Worm (Caenorhabditis elegans) whole organism, L2 larva: ENCODE measurements around the gene F13A7.11.

Source experiments
- C34F6.9 ChIP-seq: fragments of 150-350 bp; optimal IDR thresholded peaks from 2 replicates; lab custom pipeline; 2014; ENCODE audit warnings: missing biosample characterization, missing genetic modification characterization
- F13H6.1 ChIP-seq: sonication (generic microtip); optimal IDR thresholded peaks from 2 replicates; lab custom pipeline; 2016; ENCODE audit warnings: missing genetic modification characterization, missing compliant biosample characterization
- R02D3.7 ChIP-seq: fragments of 150-350 bp; optimal IDR thresholded peaks from 2 replicates; lab custom pipeline; 2014; ENCODE audit warnings: missing biosample characterization, missing genetic modification characterization
- Y55F3AM.14 ChIP-seq: fragments of 200-800 bp; sonication (Bioruptor generic); optimal IDR thresholded peaks from 2 replicates; lab custom pipeline; 2018; ENCODE audit warnings: mild to moderate bottlenecking, missing genetic modification characterization, missing compliant biosample characterization
- ZK546.5 ChIP-seq: sonication (generic microtip); optimal IDR thresholded peaks from 2 replicates; lab custom pipeline; 2017; ENCODE audit warnings: missing biosample characterization, missing genetic modification characterization
- alr-1 ChIP-seq: fragments of 150-350 bp; optimal IDR thresholded peaks from 2 replicates; lab custom pipeline; 2014; ENCODE audit warnings: missing biosample characterization, missing genetic modification characterization
- ama-1 ChIP-seq: fragments of 150-350 bp; optimal IDR thresholded peaks from 2 replicates; lab custom pipeline; 2018; ENCODE audit warnings: inconsistent platforms
- blmp-1 ChIP-seq: sonication (generic microtip); optimal IDR thresholded peaks from 2 replicates; lab custom pipeline; 2017; ENCODE audit warnings: missing genetic modification characterization, mild to moderate bottlenecking, missing compliant biosample characterization, antibody characterized with exemption, moderate library complexity; ENCODE audit not compliant: insufficient read depth
- ceh-16 ChIP-seq: fragments of 150-350 bp; optimal IDR thresholded peaks from 2 replicates; lab custom pipeline; 2014; ENCODE audit warnings: missing biosample characterization, missing genetic modification characterization
- ceh-82 ChIP-seq: fragments of 150-350 bp; optimal IDR thresholded peaks from 2 replicates; lab custom pipeline; 2014; ENCODE audit warnings: missing biosample characterization, missing genetic modification characterization
- crh-2 ChIP-seq: sonication (generic microtip); optimal IDR thresholded peaks from 2 replicates; lab custom pipeline; 2017; ENCODE audit warnings: missing biosample characterization, missing genetic modification characterization
- dmd-4 ChIP-seq: sonication (generic microtip); optimal IDR thresholded peaks from 2 replicates; lab custom pipeline; 2017; ENCODE audit warnings: missing biosample characterization, missing genetic modification characterization
- egl-27 ChIP-seq: sonication (generic microtip); optimal IDR thresholded peaks from 3 replicates; lab custom pipeline; 2017; ENCODE audit warnings: missing biosample characterization, missing genetic modification reagents, missing genetic modification characterization
- elt-3 ChIP-seq: sonication (generic microtip); optimal IDR thresholded peaks from 2 replicates; lab custom pipeline; 2017; ENCODE audit warnings: missing biosample characterization, missing genetic modification characterization
- fos-1 ChIP-seq: fragments of 150-350 bp; optimal IDR thresholded peaks from 2 replicates; lab custom pipeline; 2014; ENCODE audit warnings: missing biosample characterization, missing genetic modification characterization
- gmeb-1 ChIP-seq: fragments of 150-350 bp; optimal IDR thresholded peaks from 2 replicates; lab custom pipeline; 2014; ENCODE audit warnings: missing biosample characterization, missing genetic modification characterization
- lin-11 ChIP-seq: fragments of 150-350 bp; sonication (generic microtip); optimal IDR thresholded peaks from 2 replicates; lab custom pipeline; 2014; ENCODE audit warnings: missing biosample characterization, missing genetic modification characterization, inconsistent platforms, mixed read lengths
- lin-13 ChIP-seq: fragments of 150-350 bp; optimal IDR thresholded peaks from 2 replicates; lab custom pipeline; 2014; ENCODE audit warnings: missing biosample characterization, missing genetic modification reagents, missing genetic modification characterization
- lin-39 ChIP-seq: fragments of 150-350 bp; optimal IDR thresholded peaks from 2 replicates; lab custom pipeline; 2014; ENCODE audit warnings: missing biosample characterization, missing genetic modification reagents, missing genetic modification characterization
- lsy-2 ChIP-seq, 2 experiments: fragments of 150-350 bp in 1 of 2; sonication (generic microtip) in 1 of 2; optimal IDR thresholded peaks; 2 replicates each; lab custom pipeline; 2014 to 2017; ENCODE audit warnings: missing biosample characterization in 2 of 2, missing genetic modification characterization in 2 of 2
- mab-5 ChIP-seq: fragments of 150-350 bp; optimal IDR thresholded peaks from 2 replicates; lab custom pipeline; 2014; ENCODE audit warnings: missing biosample characterization, missing genetic modification characterization
- mdl-1 ChIP-seq, 2 experiments: fragments of 150-350 bp in 1 of 2; sonication (generic microtip) in 1 of 2; optimal IDR thresholded peaks; 2 replicates each; lab custom pipeline; 2017; ENCODE audit warnings: missing biosample characterization in 2 of 2, missing genetic modification characterization in 2 of 2
- nhr-10 ChIP-seq: sonication (generic microtip); optimal IDR thresholded peaks from 2 replicates; lab custom pipeline; 2017; ENCODE audit warnings: missing biosample characterization, missing genetic modification characterization
- nhr-11 ChIP-seq: fragments of 150-350 bp; optimal IDR thresholded peaks from 2 replicates; lab custom pipeline; 2014; ENCODE audit warnings: missing biosample characterization, missing genetic modification characterization
- nhr-12 ChIP-seq: fragments of 150-350 bp; optimal IDR thresholded peaks from 2 replicates; lab custom pipeline; 2014; ENCODE audit warnings: missing biosample characterization, missing genetic modification characterization
- nhr-129 ChIP-seq: fragments of 150-350 bp; optimal IDR thresholded peaks from 2 replicates; lab custom pipeline; 2014; ENCODE audit warnings: missing biosample characterization, missing genetic modification characterization
- nhr-21 ChIP-seq: fragments of 150-350 bp; optimal IDR thresholded peaks from 2 replicates; lab custom pipeline; 2014; ENCODE audit warnings: missing biosample characterization, missing genetic modification characterization
- nhr-23 ChIP-seq: fragments of 150-350 bp; optimal IDR thresholded peaks from 2 replicates; lab custom pipeline; 2014; ENCODE audit warnings: missing biosample characterization, missing genetic modification reagents, missing genetic modification characterization
- nhr-237 ChIP-seq: fragments of 150-350 bp; optimal IDR thresholded peaks from 2 replicates; lab custom pipeline; 2014; ENCODE audit warnings: missing biosample characterization, missing genetic modification characterization
- nhr-25 ChIP-seq: fragments of 150-350 bp; sonication (generic microtip); optimal IDR thresholded peaks from 3 replicates; lab custom pipeline; 2014; ENCODE audit warnings: missing biosample characterization, missing genetic modification characterization
- nhr-6 ChIP-seq: fragments of 150-350 bp; optimal IDR thresholded peaks from 2 replicates; lab custom pipeline; 2014; ENCODE audit warnings: missing biosample characterization, missing genetic modification characterization
- nhr-77 ChIP-seq: fragments of 150-350 bp; optimal IDR thresholded peaks from 2 replicates; lab custom pipeline; 2014; ENCODE audit warnings: missing biosample characterization, missing genetic modification characterization
- peb-1 ChIP-seq: fragments of 150-350 bp; optimal IDR thresholded peaks from 2 replicates; lab custom pipeline; 2014; ENCODE audit warnings: missing biosample characterization, missing genetic modification characterization
- sem-4 ChIP-seq: fragments of 150-350 bp; optimal IDR thresholded peaks from 2 replicates; lab custom pipeline; 2014; ENCODE audit warnings: missing biosample characterization, missing genetic modification reagents, missing genetic modification characterization
- skn-1 ChIP-seq: sonication (generic microtip); optimal IDR thresholded peaks from 2 replicates; lab custom pipeline; 2017; ENCODE audit warnings: missing biosample characterization, missing genetic modification characterization
- sma-3 ChIP-seq: sonication (generic microtip); optimal IDR thresholded peaks from 2 replicates; lab custom pipeline; 2016; ENCODE audit warnings: missing genetic modification reagents, missing genetic modification characterization, missing compliant biosample characterization
- snpc-4 ChIP-seq: fragments of 150-350 bp; optimal IDR thresholded peaks from 2 replicates; lab custom pipeline; 2014; ENCODE audit warnings: missing biosample characterization, missing genetic modification characterization
- unc-39 ChIP-seq: fragments of 150-350 bp; optimal IDR thresholded peaks from 2 replicates; lab custom pipeline; 2014; ENCODE audit warnings: missing biosample characterization, missing genetic modification characterization
- unc-55 ChIP-seq: fragments of 150-350 bp; sonication (generic microtip); optimal IDR thresholded peaks from 3 replicates; lab custom pipeline; 2014; ENCODE audit warnings: missing biosample characterization, missing genetic modification reagents, missing genetic modification characterization
- unc-62 ChIP-seq: fragments of 150-350 bp; optimal IDR thresholded peaks from 2 replicates; lab custom pipeline; 2014; ENCODE audit warnings: missing biosample characterization, missing genetic modification reagents, missing genetic modification characterization
- zag-1 ChIP-seq: fragments of 150-350 bp; optimal IDR thresholded peaks from 2 replicates; lab custom pipeline; 2014; ENCODE audit warnings: missing biosample characterization, missing genetic modification characterization
- ztf-1 ChIP-seq: fragments of 200-800 bp; sonication (Bioruptor generic); conservative IDR thresholded peaks from 2 replicates; pipeline ENCODE4 v1.3.6; 2022; ENCODE audit warnings: missing genetic modification characterization, missing compliant biosample characterization
- ztf-11 ChIP-seq: sonication (generic microtip); optimal IDR thresholded peaks from 2 replicates; lab custom pipeline; 2017; ENCODE audit warnings: missing biosample characterization, missing genetic modification characterization
- ztf-4 ChIP-seq: fragments of 150-350 bp; optimal IDR thresholded peaks from 2 replicates; lab custom pipeline; 2014; ENCODE audit warnings: missing biosample characterization, missing genetic modification characterization

Gene F13A7.11

DNA sequence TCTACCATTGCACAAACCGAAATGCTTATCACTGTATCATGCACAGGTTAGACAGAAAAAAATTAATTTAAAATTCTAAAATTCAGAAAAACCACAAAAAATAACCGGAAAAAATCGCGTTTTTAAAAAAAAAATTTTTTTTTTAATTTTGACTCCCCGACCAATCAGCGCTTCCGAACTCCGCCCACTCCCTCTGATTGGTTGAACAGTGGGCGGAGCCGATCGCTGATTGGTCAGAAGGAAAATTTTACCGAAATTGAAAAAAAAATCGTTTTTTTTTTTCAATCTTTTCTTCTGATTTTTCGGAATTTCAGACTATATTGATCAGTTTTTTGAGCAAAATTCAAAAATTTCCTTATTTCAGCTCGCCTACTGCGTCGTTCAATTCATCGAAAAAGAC, 33.8 kb downstream of the F13A7.11 start:
- TF ChIP-seq ztf-4 (tag; lab: Kevin White, UChicago) (no peak), sma-3 (GFP tag; lab: Kevin White, UChicago) (no peak), sem-4 (tag; lab: Kevin White, UChicago) (no peak), lin-13 (no peak), dmd-4 (tag; lab: Kevin White, UChicago) (no peak)

DNA sequence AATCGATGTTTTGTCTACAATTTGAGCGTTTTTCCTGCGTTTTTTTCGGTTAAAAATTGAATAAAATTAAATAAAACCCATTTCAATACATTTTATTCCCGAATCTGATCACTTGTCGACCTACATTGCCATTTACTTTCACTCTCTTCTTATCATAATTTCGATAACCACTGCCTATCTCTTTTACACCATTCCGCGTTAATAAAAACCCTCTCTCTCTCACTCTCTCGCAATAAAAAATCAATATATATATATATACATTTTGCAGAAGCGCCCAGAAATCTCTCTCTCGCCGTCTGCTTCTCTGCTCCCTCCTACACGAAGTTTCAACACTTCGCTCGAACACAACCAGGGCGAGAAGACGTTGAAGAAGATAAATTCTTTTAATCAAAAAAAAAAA, 37.9 kb downstream of the F13A7.11 start, which contains the start of gene pptr-1:
Gene pptr-1, plus strand, starts transcription at position 269 of the 400 bp plus-strand sequence.
- no peak for TF ChIP-seq nhr-12
- peak; percentile 86 for TF ChIP-seq blmp-1 (tag; lab: Kevin White, UChicago)
- peak; percentile 12 for TF ChIP-seq crh-2 (tag; lab: Kevin White, UChicago)
- TF ChIP-seq skn-1 (tag; lab: Kevin White, UChicago), result no peak
- TF ChIP-seq ztf-11 (tag; lab: Kevin White, UChicago), result no peak
- TF ChIP-seq alr-1 (tag; lab: Kevin White, UChicago), result no peak
- TF ChIP-seq zag-1 (tag; lab: Kevin White, UChicago), result no peak
- TF ChIP-seq ztf-4 (tag; lab: Kevin White, UChicago), result no peak
- TF ChIP-seq fos-1 (tag; lab: Kevin White, UChicago), result peak; percentile 70
- TF ChIP-seq nhr-11 (tag; lab: Kevin White, UChicago), result no peak
- TF ChIP-seq elt-3, result no peak
- TF ChIP-seq, all 48 proteins: peak for 3

DNA sequence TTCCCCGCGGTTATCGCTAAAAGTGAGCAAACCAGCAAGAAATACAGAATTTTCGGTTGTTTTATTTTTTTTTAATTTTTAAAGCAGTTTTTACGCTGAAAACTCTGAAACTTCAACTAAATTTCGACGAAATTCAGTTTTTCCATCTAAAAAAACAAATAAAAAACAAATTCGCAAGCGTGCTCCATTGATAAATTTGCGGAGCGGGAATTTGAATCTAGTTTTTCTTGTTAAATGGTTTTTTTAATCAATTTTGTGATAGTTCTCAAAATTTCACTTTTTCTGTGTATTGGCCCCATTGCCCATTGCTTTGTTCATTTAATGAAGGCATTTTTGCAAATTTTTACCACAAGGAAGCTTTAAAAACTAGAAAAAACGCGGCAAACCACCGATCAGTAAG, 38.3 kb downstream of the F13A7.11 start:
- TF ChIP-seq gmeb-1 (tag; lab: Kevin White, UChicago) (no peak), nhr-10 (tag; lab: Kevin White, UChicago) (no peak), blmp-1 (tag; lab: Kevin White, UChicago) (no peak), mdl-1 (tag; optimal IDR thresholded peaks at IDR 0.05; lab: Kevin White, UChicago) (no peak), ZK546.5 (tag; lab: Kevin White, UChicago) (no peak), nhr-21 (tag; lab: Kevin White, UChicago) (no peak), nhr-11 (tag; lab: Kevin White, UChicago) (no peak), ztf-11 (tag; lab: Kevin White, UChicago) (no peak), ceh-16 (no peak), zag-1 (tag; lab: Kevin White, UChicago) (no peak), peb-1 (tag; lab: Kevin White, UChicago) (no peak), egl-27 (tag; lab: Kevin White, UChicago) (no peak), nhr-12 (no peak), nhr-129 (tag; lab: Kevin White, UChicago) (no peak), skn-1 (tag; lab: Kevin White, UChicago) (no peak), fos-1 (tag; lab: Kevin White, UChicago) (no peak), lin-11 (tag; lab: Kevin White, UChicago) (no peak)

DNA sequence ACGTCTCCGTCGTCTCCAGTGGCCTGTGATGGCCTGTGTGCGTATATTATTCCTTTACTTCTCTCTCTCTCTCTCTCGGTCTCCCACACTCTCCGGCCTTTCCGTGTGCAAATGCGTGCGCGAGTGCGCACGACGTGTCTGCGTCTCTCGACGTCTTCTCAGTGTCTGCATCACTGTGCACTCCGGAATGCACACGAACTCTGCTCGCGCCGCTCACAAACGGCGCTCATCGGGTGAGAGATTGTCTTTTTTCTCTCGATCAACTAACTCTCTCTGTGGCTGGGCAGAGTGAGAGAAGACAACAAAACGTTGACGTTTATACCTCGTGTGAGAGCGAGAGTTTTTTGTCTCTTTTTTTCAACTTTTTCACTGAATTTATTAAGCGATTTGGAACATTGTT, 39.2 kb downstream of the F13A7.11 start:
- TF ChIP-seq nhr-6 (peak; percentile 74), fos-1 (tag; lab: Kevin White, UChicago) (peak; percentile 87), nhr-237 (tag; lab: Kevin White, UChicago) (no peak), sma-3 (GFP tag; lab: Kevin White, UChicago) (peak; percentile 87), egl-27 (tag; lab: Kevin White, UChicago) (peak; percentile 80), ztf-1 (GFP tag; lab: Robert Waterston, UW) (no peak), ztf-4 (tag; lab: Kevin White, UChicago) (peak; percentile 57), zag-1 (tag; lab: Kevin White, UChicago) (peak; percentile 80), skn-1 (tag; lab: Kevin White, UChicago) (no peak), unc-62 (GFP tag; lab: Kevin White, UChicago) (no peak), snpc-4 (tag; lab: Kevin White, UChicago) (peak; percentile 80), Y55F3AM.14 (GFP tag; lab: Kevin White, UChicago) (peak; percentile 89), mdl-1 (tag; optimal IDR thresholded peaks at IDR 0.05; lab: Kevin White, UChicago) (peak; percentile 85 to 87), nhr-21 (tag; lab: Kevin White, UChicago) (peak; percentile 89), lsy-2 (tag; optimal IDR thresholded peaks at IDR 0.05; lab: Kevin White, UChicago) (peak; percentile 57 to 88), nhr-10 (tag; lab: Kevin White, UChicago) (no peak), ama-1 (lab: Kevin White, UChicago) (peak; percentile 54), nhr-11 (tag; lab: Kevin White, UChicago) (no peak), sem-4 (tag; lab: Kevin White, UChicago) (peak; percentile 75), crh-2 (tag; lab: Kevin White, UChicago) (peak; percentile 93), blmp-1 (tag; lab: Kevin White, UChicago) (peak; percentile 79), nhr-23 (tag; lab: Kevin White, UChicago) (no peak), ceh-16 (peak; percentile 67), mab-5 (tag; lab: Kevin White, UChicago) (peak; percentile 1), C34F6.9 (peak; percentile 95), F13H6.1 (tag; lab: Kevin White, UChicago) (peak; percentile 93), lin-11 (tag; lab: Kevin White, UChicago) (peak; percentile 92), nhr-77 (tag; lab: Kevin White, UChicago) (no peak), lin-39 (tag; lab: Kevin White, UChicago) (no peak), unc-55 (GFP tag; lab: Kevin White, UChicago) (peak; percentile 78), nhr-25 (peak; percentile 81), lin-13 (peak; percentile 79), alr-1 (tag; lab: Kevin White, UChicago) (no peak), ceh-82 (tag; lab: Kevin White, UChicago) (no peak), R02D3.7 (tag; lab: Kevin White, UChicago) (no peak), elt-3 (no peak), unc-39 (no peak), gmeb-1 (tag; lab: Kevin White, UChicago) (peak; percentile 76)
